Worm (Caenorhabditis elegans) whole organism, young adult: Measurements from ENCODE around the gene nhr-142.

ENCODE experiments used
- B0035.1 ChIP-seq: sonication (generic microtip); optimal IDR thresholded peaks from 2 replicates; lab custom pipeline; 2016; ENCODE audit warnings: missing genetic modification characterization, mild to moderate bottlenecking, missing compliant biosample characterization, missing genotype, missing genetic modification reagents
- C06A6.2 ChIP-seq: fragments of 200-800 bp; sonication (Bioruptor generic); conservative IDR thresholded peaks from 2 replicates; pipeline ENCODE4 v1.3.6; 2022; ENCODE audit warnings: missing genetic modification characterization, missing compliant biosample characterization
- F33H1.4 ChIP-seq: fragments of 200-800 bp; sonication (Bioruptor generic); IDR thresholded peaks from 2 replicates; pipeline ENCODE4 v1.3.6; 2022; ENCODE audit warnings: missing genetic modification reagents, missing genetic modification characterization, missing compliant biosample characterization
- F37B4.10 ChIP-seq: fragments of 200-800 bp; sonication (Bioruptor generic); IDR thresholded peaks from 2 replicates; pipeline ENCODE4 v1.3.6; 2022; ENCODE audit warnings: missing genetic modification characterization, missing compliant biosample characterization
- F49E8.2 ChIP-seq: sonication (generic microtip); optimal IDR thresholded peaks from 3 replicates; lab custom pipeline; 2017; ENCODE audit warnings: missing genetic modification characterization, mild to moderate bottlenecking, missing compliant biosample characterization, antibody characterized with exemption, moderate library complexity; ENCODE audit not compliant: insufficient read depth
- F55B11.4 ChIP-seq: sonication (generic microtip); optimal IDR thresholded peaks from 2 replicates; lab custom pipeline; 2016; ENCODE audit warnings: missing compliant biosample characterization, missing genetic modification characterization, borderline replicate concordance; ENCODE audit not compliant: insufficient read depth
- T07F8.4 ChIP-seq: sonication (generic microtip); optimal IDR thresholded peaks from 2 replicates; lab custom pipeline; 2016; ENCODE audit warnings: mild to moderate bottlenecking, missing genetic modification characterization, moderate library complexity, missing compliant biosample characterization
- Y56A3A.18 ChIP-seq: fragments of 200-800 bp; sonication (Bioruptor generic); IDR thresholded peaks from 2 replicates; pipeline ENCODE4 v1.3.6; 2022; ENCODE audit warnings: missing genetic modification reagents, missing genetic modification characterization, missing compliant biosample characterization
- ama-1 ChIP-seq, 3 experiments: fragments of 150-350 bp in 1 of 3; sonication (generic microtip) in 2 of 3; optimal IDR thresholded peaks; 2 replicates each; lab custom pipeline; 2014 to 2018; ENCODE audit warnings: missing biosample characterization in 2 of 3, missing genetic modification characterization in 2 of 3, missing genetic modification reagents in 2 of 3
- aptf-2 ChIP-seq: fragments of 200-800 bp; sonication (Bioruptor generic); conservative IDR thresholded peaks from 2 replicates; pipeline ENCODE4 v1.3.6; 2022; ENCODE audit warnings: missing genetic modification reagents, missing genetic modification characterization, missing compliant biosample characterization
- atf-7 ChIP-seq: sonication (generic microtip); optimal IDR thresholded peaks from 2 replicates; lab custom pipeline; 2017; ENCODE audit warnings: mild to moderate bottlenecking, missing genetic modification characterization, missing compliant biosample characterization
- athp-1 ChIP-seq: sonication (generic microtip); optimal IDR thresholded peaks from 2 replicates; lab custom pipeline; 2017; ENCODE audit warnings: mild to moderate bottlenecking, missing genetic modification characterization, missing compliant biosample characterization
- attf-5 ChIP-seq: fragments of 200-800 bp; sonication (Bioruptor generic); optimal IDR thresholded peaks from 2 replicates; lab custom pipeline; 2018; ENCODE audit warnings: mild to moderate bottlenecking, missing genetic modification characterization, missing compliant biosample characterization
- attf-6 ChIP-seq: fragments of 200-800 bp; sonication (Bioruptor generic); IDR thresholded peaks from 2 replicates; pipeline ENCODE4 v1.3.6; 2022; ENCODE audit warnings: missing genetic modification reagents, missing genetic modification characterization, missing compliant biosample characterization
- cebp-1 ChIP-seq, 2 experiments: fragments of 200-800 bp in 1 of 2; sonication (Bioruptor generic) in 1 of 2; sonication (generic microtip) in 1 of 2; IDR thresholded peaks in 1 of 2; optimal IDR thresholded peaks in 1 of 2; 2 replicates each; pipeline versions ENCODE4 v1.3.6 to Lab custom; 2017 to 2022; ENCODE audit warnings: missing compliant biosample characterization in 2 of 2, missing genetic modification characterization in 2 of 2, mild to moderate bottlenecking in 1 of 2, missing genetic modification reagents in 1 of 2, moderate library complexity in 1 of 2
- ceh-100 ChIP-seq: fragments of 200-800 bp; sonication (Bioruptor generic); IDR thresholded peaks from 2 replicates; pipeline ENCODE4 v1.3.6; 2022; ENCODE audit warnings: missing genetic modification reagents, missing genetic modification characterization, missing compliant biosample characterization
- ceh-79 ChIP-seq: sonication (generic microtip); optimal IDR thresholded peaks from 2 replicates; lab custom pipeline; 2017; ENCODE audit warnings: mild to moderate bottlenecking, missing genetic modification characterization, missing compliant biosample characterization
- die-1 ChIP-seq: sonication (generic microtip); optimal IDR thresholded peaks from 2 replicates; lab custom pipeline; 2016; ENCODE audit warnings: missing genotype, mild to moderate bottlenecking, missing genetic modification characterization, missing compliant biosample characterization
- dpl-1 ChIP-seq: fragments of 150-350 bp; optimal IDR thresholded peaks from 2 replicates; lab custom pipeline; 2014; ENCODE audit warnings: missing biosample characterization, missing genetic modification reagents, missing genetic modification characterization
- efl-1 ChIP-seq: fragments of 150-350 bp; optimal IDR thresholded peaks from 2 replicates; lab custom pipeline; 2014; ENCODE audit warnings: missing biosample characterization, missing genetic modification reagents, missing genetic modification characterization
- egl-18 ChIP-seq: fragments of 200-800 bp; sonication (Bioruptor generic); IDR thresholded peaks from 2 replicates; pipeline ENCODE4 v1.3.6; 2022; ENCODE audit warnings: missing genetic modification reagents, missing genetic modification characterization, missing compliant biosample characterization
- egrh-3 ChIP-seq: fragments of 200-800 bp; sonication (Bioruptor generic); IDR thresholded peaks from 2 replicates; pipeline ENCODE4 v1.3.6; 2022; ENCODE audit warnings: missing genetic modification reagents, missing genetic modification characterization, missing compliant biosample characterization
- gei-17 ChIP-seq: fragments of 200-800 bp; sonication (Bioruptor generic); optimal IDR thresholded peaks from 2 replicates; lab custom pipeline; 2018; ENCODE audit warnings: mild to moderate bottlenecking, missing genetic modification characterization, missing compliant biosample characterization
- hmg-1.2 ChIP-seq: fragments of 200-800 bp; sonication (Bioruptor generic); IDR thresholded peaks from 2 replicates; pipeline ENCODE4 v1.3.6; 2022; ENCODE audit warnings: missing genetic modification reagents, missing genetic modification characterization, missing compliant biosample characterization
- hrde-1 ChIP-seq: sonication (generic microtip); optimal IDR thresholded peaks from 2 replicates; lab custom pipeline; 2016; ENCODE audit warnings: missing genetic modification characterization, mild to moderate bottlenecking, missing compliant biosample characterization, moderate library complexity, missing genotype, missing genetic modification reagents, borderline replicate concordance
- hsf-1 ChIP-seq: fragments of 200-800 bp; sonication (Bioruptor generic); IDR thresholded peaks from 2 replicates; pipeline ENCODE4 v1.3.6; 2022; ENCODE audit warnings: missing genetic modification reagents, missing genetic modification characterization, missing compliant biosample characterization
- lag-1 ChIP-seq: fragments of 200-800 bp; sonication (Bioruptor generic); IDR thresholded peaks from 2 replicates; pipeline ENCODE4 v1.3.6; 2022; ENCODE audit warnings: missing genetic modification reagents, missing genetic modification characterization, missing compliant biosample characterization
- let-607 ChIP-seq, 2 experiments: fragments of 200-800 bp in 1 of 2; sonication (Bioruptor generic) in 1 of 2; sonication (generic microtip) in 1 of 2; optimal IDR thresholded peaks; 2 replicates each; lab custom pipeline; 2016 to 2018; ENCODE audit warnings: mild to moderate bottlenecking in 2 of 2, missing compliant biosample characterization in 2 of 2, missing genetic modification characterization in 2 of 2, moderate library complexity in 2 of 2, missing genotype in 1 of 2
- lir-1 ChIP-seq: fragments of 200-800 bp; sonication (Bioruptor generic); conservative IDR thresholded peaks from 2 replicates; pipeline ENCODE4 v1.3.6; 2022; ENCODE audit warnings: missing genetic modification reagents, missing genetic modification characterization, missing compliant biosample characterization
- lsl-1 ChIP-seq: fragments of 200-800 bp; sonication (Bioruptor generic); optimal IDR thresholded peaks from 2 replicates; lab custom pipeline; 2018; ENCODE audit warnings: mild to moderate bottlenecking, missing genetic modification characterization, moderate library complexity, missing compliant biosample characterization
- madf-10 ChIP-seq: sonication (generic microtip); optimal IDR thresholded peaks from 2 replicates; lab custom pipeline; 2016; ENCODE audit warnings: mild to moderate bottlenecking, missing genetic modification characterization, missing compliant biosample characterization
- mel-28 ChIP-seq: sonication (generic microtip); optimal IDR thresholded peaks from 2 replicates; lab custom pipeline; 2016; ENCODE audit warnings: borderline replicate concordance, mild to moderate bottlenecking, missing genetic modification characterization, missing compliant biosample characterization
- mes-4 ChIP-seq: sonication (generic microtip); optimal IDR thresholded peaks from 2 replicates; lab custom pipeline; 2016; ENCODE audit warnings: missing genotype, missing genetic modification characterization, missing compliant biosample characterization
- mxl-1 ChIP-seq: sonication (generic microtip); optimal IDR thresholded peaks from 2 replicates; lab custom pipeline; 2016; ENCODE audit warnings: missing genetic modification characterization, missing compliant biosample characterization
- nfya-2 ChIP-seq: fragments of 200-800 bp; sonication (Bioruptor generic); IDR thresholded peaks from 2 replicates; pipeline ENCODE4 v1.3.6; 2022; ENCODE audit warnings: missing genetic modification reagents, missing genetic modification characterization, missing compliant biosample characterization
- pha-4 ChIP-seq: fragments of 150-350 bp; sonication (generic microtip); optimal IDR thresholded peaks from 2 replicates; lab custom pipeline; 2014; ENCODE audit warnings: missing biosample characterization, missing genetic modification reagents, missing genetic modification characterization
- rcor-1 ChIP-seq: fragments of 200-800 bp; sonication (Bioruptor generic); IDR thresholded peaks from 2 replicates; pipeline ENCODE4 v1.3.6; 2022; ENCODE audit warnings: missing genetic modification reagents, missing genetic modification characterization, missing compliant biosample characterization
- rec-8 ChIP-seq, 2 experiments: sonication (generic microtip); optimal IDR thresholded peaks; 2 replicates each; lab custom pipeline; 2016; ENCODE audit warnings: mild to moderate bottlenecking in 2 of 2, missing genetic modification characterization in 2 of 2, missing genetic modification reagents in 2 of 2, missing genotype in 2 of 2, missing biosample characterization in 1 of 2, missing compliant biosample characterization in 1 of 2, moderate library complexity in 1 of 2
- rpc-1 ChIP-seq, 2 experiments: fragments of 150-350 bp in 1 of 2; sonication (generic microtip) in 1 of 2; optimal IDR thresholded peaks; 2 replicates each; lab custom pipeline; 2014 to 2018; ENCODE audit warnings: missing biosample characterization in 1 of 2, missing genetic modification characterization in 1 of 2, missing genetic modification reagents in 1 of 2, missing genotype in 1 of 2
- sea-2 ChIP-seq: fragments of 200-800 bp; sonication (Bioruptor generic); IDR thresholded peaks from 2 replicates; pipeline ENCODE4 v1.3.6; 2022; ENCODE audit warnings: missing genetic modification characterization, missing compliant biosample characterization
- somi-1 ChIP-seq: fragments of 200-800 bp; sonication (Bioruptor generic); optimal IDR thresholded peaks from 2 replicates; lab custom pipeline; 2018; ENCODE audit warnings: mild to moderate bottlenecking, missing genetic modification characterization, missing compliant biosample characterization
- tbp1 ChIP-seq: fragments of 200-800 bp; sonication (Bioruptor generic); optimal IDR thresholded peaks from 2 replicates; lab custom pipeline; 2018; ENCODE audit warnings: mild to moderate bottlenecking, missing genetic modification characterization, missing compliant biosample characterization
- unc-130 ChIP-seq: sonication (generic microtip); optimal IDR thresholded peaks from 2 replicates; lab custom pipeline; 2016; ENCODE audit warnings: missing genetic modification reagents, missing genetic modification characterization, missing compliant biosample characterization
- zim-3 ChIP-seq: sonication (generic microtip); optimal IDR thresholded peaks from 2 replicates; lab custom pipeline; 2017; ENCODE audit warnings: mild to moderate bottlenecking, missing genetic modification characterization, moderate library complexity, missing compliant biosample characterization
- ztf-18 ChIP-seq: sonication (generic microtip); optimal IDR thresholded peaks from 2 replicates; lab custom pipeline; 2016; ENCODE audit warnings: missing genotype, mild to moderate bottlenecking, missing genetic modification characterization, missing compliant biosample characterization
- ztf-25 ChIP-seq: fragments of 200-800 bp; sonication (Bioruptor generic); IDR thresholded peaks from 2 replicates; pipeline ENCODE4 v1.3.6; 2022; ENCODE audit warnings: missing genetic modification reagents, missing genetic modification characterization, missing compliant biosample characterization
- ztf-3 ChIP-seq: fragments of 200-800 bp; sonication (Bioruptor generic); optimal IDR thresholded peaks from 2 replicates; lab custom pipeline; 2018; ENCODE audit warnings: mild to moderate bottlenecking, missing genetic modification characterization, missing compliant biosample characterization
- ztf-6 ChIP-seq: fragments of 200-800 bp; sonication (Bioruptor generic); IDR thresholded peaks from 2 replicates; pipeline ENCODE4 v1.3.6; 2022; ENCODE audit warnings: missing genetic modification reagents, missing genetic modification characterization, missing compliant biosample characterization

Gene nhr-142

ce11 chrV:5832799-5833198, 42.4 kb upstream of the nhr-142 start:
- TF ChIP-seq F33H1.4 (GFP tag; lab: Robert Waterston, UW) (peak; percentile 17; the same call in 1 of the 2 replicates), lag-1 (GFP tag; lab: Robert Waterston, UW) (no peak), ztf-18 (no peak), atf-7 (tag; lab: Kevin White, UChicago) (no peak), F37B4.10 (GFP tag; lab: Robert Waterston, UW) (no peak), mxl-1 (tag; lab: Kevin White, UChicago) (no peak), die-1 (tag; lab: Kevin White, UChicago) (peak; percentile 39), ceh-100 (GFP tag; lab: Robert Waterston, UW) (no peak), dpl-1 (GFP tag; lab: Kevin White, UChicago) (no peak), egl-18 (GFP tag; lab: Robert Waterston, UW) (no peak), gei-17 (GFP tag; lab: Kevin White, UChicago) (no peak), F49E8.2 (tag; lab: Kevin White, UChicago) (no peak), zim-3 (no peak), aptf-2 (no peak), F55B11.4 (no peak), attf-5 (GFP tag; lab: Kevin White, UChicago) (no peak), somi-1 (GFP tag; lab: Kevin White, UChicago) (peak; percentile 67), ztf-3 (no peak), attf-6 (no peak), T07F8.4 (no peak), pha-4 (tag; lab: Kevin White, UChicago) (no peak), athp-1 (tag; lab: Kevin White, UChicago) (no peak), C06A6.2 (no peak), lir-1 (no peak), ztf-6 (no peak), sea-2 (no peak), let-607 (tag; optimal IDR thresholded peaks at IDR 0.05; lab: Kevin White, UChicago) (no peak), lsl-1 (no peak), tbp1 (GFP tag; lab: Kevin White, UChicago) (peak; percentile 27), rpc-1 (optimal IDR thresholded peaks at IDR 0.05; lab: Kevin White, UChicago) (no peak), rpc-1 (tag; optimal IDR thresholded peaks at IDR 0.05; lab: Kevin White, UChicago) (no peak), ztf-25 (GFP tag; lab: Robert Waterston, UW) (no peak), cebp-1 (GFP tag; IDR thresholded peaks at IDR 0.05; lab: Robert Waterston, UW) (no peak), cebp-1 (tag; optimal IDR thresholded peaks at IDR 0.05; lab: Kevin White, UChicago) (peak; percentile 29), mes-4 (no peak), rec-8 (tag; optimal IDR thresholded peaks at IDR 0.05; lab: Kevin White, UChicago) (no peak), unc-130 (GFP tag; lab: Kevin White, UChicago) (no peak), Y56A3A.18 (GFP tag; lab: Robert Waterston, UW) (no peak), mel-28 (tag; lab: Kevin White, UChicago) (no peak), B0035.1 (no peak), egrh-3 (GFP tag; lab: Robert Waterston, UW) (no peak), rcor-1 (GFP tag; lab: Robert Waterston, UW) (no peak), ama-1 (optimal IDR thresholded peaks at IDR 0.05; lab: Kevin White, UChicago) (no peak), ama-1 (GFP tag; optimal IDR thresholded peaks at IDR 0.05; lab: Kevin White, UChicago) (peak in 1 of 2 experiments; percentile 56), hsf-1 (0 out of 2 replicates have a peak, but pooled peaks have one; percentile 10), efl-1 (GFP tag; lab: Kevin White, UChicago) (no peak), hmg-1.2 (GFP tag; lab: Robert Waterston, UW) (no peak), hrde-1 (tag; lab: Kevin White, UChicago) (no peak), nfya-2 (GFP tag; lab: Robert Waterston, UW) (no peak), madf-10 (tag; lab: Kevin White, UChicago) (no peak), ceh-79 (tag; lab: Kevin White, UChicago) (no peak)
